Fruit fly (Drosophila melanogaster): Measurements from ENCODE around the gene Rbcn-3A.

Rbcn-3A gene

dm6 chrX:6265456-6265877 is 10.2 kb upstream of the Rbcn-3A start (continued):
- TF ChIP-seq CG4328 (GFP tag; optimal IDR thresholded peaks at IDR 0.05), result peak; percentile 90
- TF ChIP-seq CG15073 (GFP tag; optimal IDR thresholded peaks at IDR 0.05), result peak; percentile 82
- TF ChIP-seq slou (GFP tag; optimal IDR thresholded peaks at IDR 0.05), result peak; percentile 85
- peak; percentile 94 for TF ChIP-seq CG18599 (GFP tag; optimal IDR thresholded peaks at IDR 0.05)
- peak; percentile 91 for TF ChIP-seq fu2 (GFP tag; optimal IDR thresholded peaks at IDR 0.05)
- peak; percentile 80 for TF ChIP-seq D19B (GFP tag; optimal IDR thresholded peaks at IDR 0.05)
- TF ChIP-seq CG12104 (GFP tag; optimal IDR thresholded peaks at IDR 0.05), result peak; percentile 96
- peak; percentile 83 for TF ChIP-seq chm (GFP tag; IDR thresholded peaks at IDR 0.05)
- peak; percentile 96 for TF ChIP-seq bcd (GFP tag; optimal IDR thresholded peaks at IDR 0.05)
- TF ChIP-seq HLH54F (GFP tag; optimal IDR thresholded peaks at IDR 0.05), result peak; percentile 95
- TF ChIP-seq org-1 (GFP tag; optimal IDR thresholded peaks at IDR 0.05), result peak; percentile 97
- peak; percentile 95 for TF ChIP-seq CG3281 (GFP tag; optimal IDR thresholded peaks at IDR 0.05)
- TF ChIP-seq chif (GFP tag; optimal IDR thresholded peaks at IDR 0.05), result peak; percentile 96
- peak; percentile 98 for TF ChIP-seq CG30403 (GFP tag; optimal IDR thresholded peaks at IDR 0.05)
- peak; percentile 91 for TF ChIP-seq Fer3 (tag; optimal IDR thresholded peaks at IDR 0.05)
- TF ChIP-seq mam (GFP tag; optimal IDR thresholded peaks at IDR 0.05), result peak; percentile 94
- TF ChIP-seq eyg (GFP tag; optimal IDR thresholded peaks at IDR 0.05), result peak; percentile 86
- peak; percentile 50; the same call in 1 of the 2 replicates for TF ChIP-seq ham (GFP tag; IDR thresholded peaks at IDR 0.05)
- TF ChIP-seq CG8359 (GFP tag; optimal IDR thresholded peaks at IDR 0.05; ENCODE audit: borderline replicate concordance), result peak; percentile 87
- TF ChIP-seq CG15479 (GFP tag; optimal IDR thresholded peaks at IDR 0.05), result no peak
- peak; percentile 87 for TF ChIP-seq sim (GFP tag; IDR thresholded peaks at IDR 0.05)
- TF ChIP-seq cad (GFP tag; optimal IDR thresholded peaks at IDR 0.05), result no peak
- TF ChIP-seq Hmr (GFP tag; optimal IDR thresholded peaks at IDR 0.05), result peak; percentile 96
- TF ChIP-seq CG33557 (GFP tag; optimal IDR thresholded peaks at IDR 0.05), result peak; percentile 65
- TF ChIP-seq repo (GFP tag; optimal IDR thresholded peaks at IDR 0.05), result peak; percentile 94
- TF ChIP-seq CG7786 (GFP tag; optimal IDR thresholded peaks at IDR 0.05), result peak; percentile 95
- TF ChIP-seq CG11456 (GFP tag; IDR thresholded peaks at IDR 0.05), result peak; percentile 88
- TF ChIP-seq CG15696 (tag; optimal IDR thresholded peaks at IDR 0.05), result peak; percentile 81
- peak; percentile 83 for TF ChIP-seq CG4404 (GFP tag; IDR thresholded peaks at IDR 0.05)
- peak; percentile 97 for TF ChIP-seq chn (GFP tag; optimal IDR thresholded peaks at IDR 0.05)
- TF ChIP-seq ind (GFP tag; optimal IDR thresholded peaks at IDR 0.05), result peak; percentile 95
- peak; percentile 90 for TF ChIP-seq dmrt11E (tag; optimal IDR thresholded peaks at IDR 0.05)
- TF ChIP-seq croc (GFP tag; conservative IDR thresholded peaks at IDR 0.05), result peak; percentile 94
- TF ChIP-seq fd102C (GFP tag; optimal IDR thresholded peaks at IDR 0.05), result peak; percentile 6
- peak; percentile 96 for TF ChIP-seq PHDP (tag; optimal IDR thresholded peaks at IDR 0.05)
- peak; percentile 97 for TF ChIP-seq fd96Cb (tag; optimal IDR thresholded peaks at IDR 0.05)
- peak; percentile 97 for TF ChIP-seq Hsf (GFP tag; optimal IDR thresholded peaks at IDR 0.05)
- TF ChIP-seq grn (GFP tag; optimal IDR thresholded peaks at IDR 0.05), result peak; percentile 43
- peak; percentile 88 for TF ChIP-seq sob (GFP tag; IDR thresholded peaks at IDR 0.05)
- TF ChIP-seq CG10209 (GFP tag; optimal IDR thresholded peaks at IDR 0.05), result peak; percentile 96
- peak; percentile 82 for TF ChIP-seq Myb (GFP tag; optimal IDR thresholded peaks at IDR 0.05)
- no peak; the same call in 2 of the 3 replicates for TF ChIP-seq HLH4C (GFP tag; IDR thresholded peaks at IDR 0.05; ENCODE audit: partially characterized antibody)
- peak; percentile 79 for TF ChIP-seq Doc2 (GFP tag; IDR thresholded peaks at IDR 0.05)
- peak; percentile 96 for TF ChIP-seq CG12236 (GFP tag; optimal IDR thresholded peaks at IDR 0.05)
- TF ChIP-seq nom (GFP tag; optimal IDR thresholded peaks at IDR 0.05), result peak; percentile 54
- peak; percentile 94 for TF ChIP-seq zfh1 (GFP tag; IDR thresholded peaks at IDR 0.05)
- no peak for TF ChIP-seq Sin3A (optimal IDR thresholded peaks at IDR 0.05)
- TF ChIP-seq Awh (GFP tag; IDR thresholded peaks at IDR 0.05), result peak; percentile 93
- peak; percentile 93 for TF ChIP-seq CG4854 (GFP tag; optimal IDR thresholded peaks at IDR 0.05)
- peak; percentile 73 for TF ChIP-seq CG6175 (GFP tag; IDR thresholded peaks at IDR 0.05)
- TF ChIP-seq H15 (GFP tag; IDR thresholded peaks at IDR 0.05), result peak; percentile 91
- peak; percentile 96 for TF ChIP-seq Antp (GFP tag; optimal IDR thresholded peaks at IDR 0.05)
